Worm (Caenorhabditis elegans) whole organism, L2 larva: Measurements from ENCODE around the gene unc-8.

Source experiments
- C34F6.9 ChIP-seq: fragments of 150-350 bp; optimal IDR thresholded peaks from 2 replicates; lab custom pipeline; 2014; ENCODE audit warnings: missing biosample characterization, missing genetic modification characterization
- F13H6.1 ChIP-seq: sonication (generic microtip); optimal IDR thresholded peaks from 2 replicates; lab custom pipeline; 2016; ENCODE audit warnings: missing genetic modification characterization, missing compliant biosample characterization
- R02D3.7 ChIP-seq: fragments of 150-350 bp; optimal IDR thresholded peaks from 2 replicates; lab custom pipeline; 2014; ENCODE audit warnings: missing biosample characterization, missing genetic modification characterization
- Y55F3AM.14 ChIP-seq: fragments of 200-800 bp; sonication (Bioruptor generic); optimal IDR thresholded peaks from 2 replicates; lab custom pipeline; 2018; ENCODE audit warnings: mild to moderate bottlenecking, missing genetic modification characterization, missing compliant biosample characterization
- alr-1 ChIP-seq: fragments of 150-350 bp; optimal IDR thresholded peaks from 2 replicates; lab custom pipeline; 2014; ENCODE audit warnings: missing biosample characterization, missing genetic modification characterization
- aly-2 ChIP-seq: fragments of 150-350 bp; optimal IDR thresholded peaks from 2 replicates; lab custom pipeline; 2014; ENCODE audit warnings: missing biosample characterization, missing genetic modification characterization
- blmp-1 ChIP-seq: sonication (generic microtip); optimal IDR thresholded peaks from 2 replicates; lab custom pipeline; 2017; ENCODE audit warnings: missing genetic modification characterization, mild to moderate bottlenecking, missing compliant biosample characterization, antibody characterized with exemption, moderate library complexity; ENCODE audit not compliant: insufficient read depth
- ceh-16 ChIP-seq: fragments of 150-350 bp; optimal IDR thresholded peaks from 2 replicates; lab custom pipeline; 2014; ENCODE audit warnings: missing biosample characterization, missing genetic modification characterization
- ceh-82 ChIP-seq: fragments of 150-350 bp; optimal IDR thresholded peaks from 2 replicates; lab custom pipeline; 2014; ENCODE audit warnings: missing biosample characterization, missing genetic modification characterization
- crh-2 ChIP-seq: sonication (generic microtip); optimal IDR thresholded peaks from 2 replicates; lab custom pipeline; 2017; ENCODE audit warnings: missing biosample characterization, missing genetic modification characterization
- dmd-4 ChIP-seq: sonication (generic microtip); optimal IDR thresholded peaks from 2 replicates; lab custom pipeline; 2017; ENCODE audit warnings: missing biosample characterization, missing genetic modification characterization
- egl-27 ChIP-seq: sonication (generic microtip); optimal IDR thresholded peaks from 3 replicates; lab custom pipeline; 2017; ENCODE audit warnings: missing biosample characterization, missing genetic modification reagents, missing genetic modification characterization
- elt-3 ChIP-seq: sonication (generic microtip); optimal IDR thresholded peaks from 2 replicates; lab custom pipeline; 2017; ENCODE audit warnings: missing biosample characterization, missing genetic modification characterization
- fos-1 ChIP-seq: fragments of 150-350 bp; optimal IDR thresholded peaks from 2 replicates; lab custom pipeline; 2014; ENCODE audit warnings: missing biosample characterization, missing genetic modification characterization
- gmeb-1 ChIP-seq: fragments of 150-350 bp; optimal IDR thresholded peaks from 2 replicates; lab custom pipeline; 2014; ENCODE audit warnings: missing biosample characterization, missing genetic modification characterization
- lin-11 ChIP-seq: fragments of 150-350 bp; sonication (generic microtip); optimal IDR thresholded peaks from 2 replicates; lab custom pipeline; 2014; ENCODE audit warnings: missing biosample characterization, missing genetic modification characterization, inconsistent platforms, mixed read lengths
- lin-39 ChIP-seq: fragments of 150-350 bp; optimal IDR thresholded peaks from 2 replicates; lab custom pipeline; 2014; ENCODE audit warnings: missing biosample characterization, missing genetic modification reagents, missing genetic modification characterization
- lsy-2 ChIP-seq, 2 experiments: fragments of 150-350 bp in 1 of 2; sonication (generic microtip) in 1 of 2; optimal IDR thresholded peaks; 2 replicates each; lab custom pipeline; 2014 to 2017; ENCODE audit warnings: missing biosample characterization in 2 of 2, missing genetic modification characterization in 2 of 2
- mab-5 ChIP-seq: fragments of 150-350 bp; optimal IDR thresholded peaks from 2 replicates; lab custom pipeline; 2014; ENCODE audit warnings: missing biosample characterization, missing genetic modification characterization
- mdl-1 ChIP-seq, 2 experiments: fragments of 150-350 bp in 1 of 2; sonication (generic microtip) in 1 of 2; optimal IDR thresholded peaks; 2 replicates each; lab custom pipeline; 2017; ENCODE audit warnings: missing biosample characterization in 2 of 2, missing genetic modification characterization in 2 of 2
- nhr-10 ChIP-seq: sonication (generic microtip); optimal IDR thresholded peaks from 2 replicates; lab custom pipeline; 2017; ENCODE audit warnings: missing biosample characterization, missing genetic modification characterization
- nhr-11 ChIP-seq: fragments of 150-350 bp; optimal IDR thresholded peaks from 2 replicates; lab custom pipeline; 2014; ENCODE audit warnings: missing biosample characterization, missing genetic modification characterization
- nhr-12 ChIP-seq: fragments of 150-350 bp; optimal IDR thresholded peaks from 2 replicates; lab custom pipeline; 2014; ENCODE audit warnings: missing biosample characterization, missing genetic modification characterization
- nhr-129 ChIP-seq: fragments of 150-350 bp; optimal IDR thresholded peaks from 2 replicates; lab custom pipeline; 2014; ENCODE audit warnings: missing biosample characterization, missing genetic modification characterization
- nhr-21 ChIP-seq: fragments of 150-350 bp; optimal IDR thresholded peaks from 2 replicates; lab custom pipeline; 2014; ENCODE audit warnings: missing biosample characterization, missing genetic modification characterization
- nhr-23 ChIP-seq: fragments of 150-350 bp; optimal IDR thresholded peaks from 2 replicates; lab custom pipeline; 2014; ENCODE audit warnings: missing biosample characterization, missing genetic modification reagents, missing genetic modification characterization
- nhr-237 ChIP-seq: fragments of 150-350 bp; optimal IDR thresholded peaks from 2 replicates; lab custom pipeline; 2014; ENCODE audit warnings: missing biosample characterization, missing genetic modification characterization
- nhr-25 ChIP-seq: fragments of 150-350 bp; sonication (generic microtip); optimal IDR thresholded peaks from 3 replicates; lab custom pipeline; 2014; ENCODE audit warnings: missing biosample characterization, missing genetic modification characterization
- nhr-6 ChIP-seq: fragments of 150-350 bp; optimal IDR thresholded peaks from 2 replicates; lab custom pipeline; 2014; ENCODE audit warnings: missing biosample characterization, missing genetic modification characterization
- nhr-77 ChIP-seq: fragments of 150-350 bp; optimal IDR thresholded peaks from 2 replicates; lab custom pipeline; 2014; ENCODE audit warnings: missing biosample characterization, missing genetic modification characterization
- peb-1 ChIP-seq: fragments of 150-350 bp; optimal IDR thresholded peaks from 2 replicates; lab custom pipeline; 2014; ENCODE audit warnings: missing biosample characterization, missing genetic modification characterization
- sem-4 ChIP-seq: fragments of 150-350 bp; optimal IDR thresholded peaks from 2 replicates; lab custom pipeline; 2014; ENCODE audit warnings: missing biosample characterization, missing genetic modification reagents, missing genetic modification characterization
- skn-1 ChIP-seq: sonication (generic microtip); optimal IDR thresholded peaks from 2 replicates; lab custom pipeline; 2017; ENCODE audit warnings: missing biosample characterization, missing genetic modification characterization
- sma-3 ChIP-seq: sonication (generic microtip); optimal IDR thresholded peaks from 2 replicates; lab custom pipeline; 2016; ENCODE audit warnings: missing genetic modification reagents, missing genetic modification characterization, missing compliant biosample characterization
- sma-9 ChIP-seq, 2 experiments: fragments of 150-350 bp in 1 of 2; sonication (generic microtip) in 1 of 2; optimal IDR thresholded peaks; 2 replicates each; lab custom pipeline; 2014 to 2016; ENCODE audit warnings: missing genetic modification characterization in 2 of 2, mild to moderate bottlenecking in 1 of 2, missing biosample characterization in 1 of 2, missing compliant biosample characterization in 1 of 2, missing genetic modification reagents in 1 of 2, moderate library complexity in 1 of 2
- unc-39 ChIP-seq: fragments of 150-350 bp; optimal IDR thresholded peaks from 2 replicates; lab custom pipeline; 2014; ENCODE audit warnings: missing biosample characterization, missing genetic modification characterization
- unc-55 ChIP-seq: fragments of 150-350 bp; sonication (generic microtip); optimal IDR thresholded peaks from 3 replicates; lab custom pipeline; 2014; ENCODE audit warnings: missing biosample characterization, missing genetic modification reagents, missing genetic modification characterization
- zag-1 ChIP-seq: fragments of 150-350 bp; optimal IDR thresholded peaks from 2 replicates; lab custom pipeline; 2014; ENCODE audit warnings: missing biosample characterization, missing genetic modification characterization
- ztf-1 ChIP-seq: fragments of 200-800 bp; sonication (Bioruptor generic); conservative IDR thresholded peaks from 2 replicates; pipeline ENCODE4 v1.3.6; 2022; ENCODE audit warnings: missing genetic modification characterization, missing compliant biosample characterization
- ztf-11 ChIP-seq: sonication (generic microtip); optimal IDR thresholded peaks from 2 replicates; lab custom pipeline; 2017; ENCODE audit warnings: missing biosample characterization, missing genetic modification characterization

unc-8 gene

DNA sequence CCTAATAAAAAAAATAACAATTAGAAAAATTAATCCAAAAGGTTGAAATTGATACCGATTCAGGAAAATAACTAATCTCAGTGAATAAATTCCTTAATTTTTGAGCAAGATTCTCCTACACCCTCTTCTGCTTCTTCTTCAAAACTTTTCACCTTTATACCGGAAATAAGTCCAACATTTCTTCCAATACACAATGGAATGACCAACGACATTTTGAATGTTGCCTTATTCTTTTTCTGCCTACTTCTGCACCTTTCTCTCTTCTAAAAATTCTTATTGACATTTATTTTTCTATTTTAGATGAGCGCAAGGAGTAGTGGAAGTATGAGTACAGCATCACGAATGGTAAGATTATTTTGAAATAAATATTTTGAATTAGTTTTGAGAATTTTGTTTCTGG, at the start of gene unc-8:
TSS of gene unc-8 (plus strand) at position 301 of the 400 bp plus-strand sequence.
- no peak for TF ChIP-seq sma-9 (GFP tag; optimal IDR thresholded peaks at IDR 0.05; lab: Kevin White, UChicago)
- TF ChIP-seq sma-9 (tag; optimal IDR thresholded peaks at IDR 0.05; lab: Kevin White, UChicago), result no peak
- no peak for TF ChIP-seq nhr-237 (tag; lab: Kevin White, UChicago)
- TF ChIP-seq dmd-4 (tag; lab: Kevin White, UChicago), result no peak
- TF ChIP-seq ztf-11 (tag; lab: Kevin White, UChicago), result no peak
- TF ChIP-seq lin-39 (tag; lab: Kevin White, UChicago), result no peak
- TF ChIP-seq nhr-12, result no peak
- no peak for TF ChIP-seq nhr-23 (tag; lab: Kevin White, UChicago)
- TF ChIP-seq C34F6.9, result no peak
- no peak for TF ChIP-seq ceh-82 (tag; lab: Kevin White, UChicago)
- no peak for TF ChIP-seq F13H6.1 (tag; lab: Kevin White, UChicago)
- no peak for TF ChIP-seq Y55F3AM.14
- TF ChIP-seq egl-27 (tag; lab: Kevin White, UChicago), result no peak
- no peak for TF ChIP-seq mab-5
- TF ChIP-seq nhr-21 (tag; lab: Kevin White, UChicago), result no peak
- TF ChIP-seq aly-2 (tag; lab: Kevin White, UChicago), result no peak
- TF ChIP-seq crh-2 (tag; lab: Kevin White, UChicago), result no peak
- TF ChIP-seq, all 48 proteins: peak for 0

DNA sequence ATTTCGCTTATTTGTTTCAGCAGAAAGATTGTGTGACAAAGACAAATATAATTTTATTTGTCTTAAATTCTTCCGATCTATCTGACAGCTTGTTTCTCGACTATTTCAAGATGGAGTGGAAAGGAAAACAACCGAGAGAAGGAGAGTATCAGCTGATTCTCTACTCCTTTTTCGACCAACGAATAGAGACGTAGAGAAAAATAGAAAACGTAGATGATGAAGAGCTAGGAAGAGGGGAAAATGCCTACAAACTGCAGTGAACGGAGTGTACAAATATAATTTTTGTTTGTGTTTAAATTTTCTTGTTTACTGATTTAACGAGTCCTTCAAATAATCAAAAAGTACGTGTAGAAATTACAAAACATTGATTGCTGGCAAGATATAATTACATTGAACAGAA, 49.2 kb upstream of the unc-8 start:
- TF ChIP-seq nhr-25 (tag; lab: Kevin White, UChicago) (no peak), nhr-129 (tag; lab: Kevin White, UChicago) (peak; percentile 61), skn-1 (tag; lab: Kevin White, UChicago) (no peak), lsy-2 (tag; optimal IDR thresholded peaks at IDR 0.05; lab: Kevin White, UChicago) (peak in 1 of 2 experiments; percentile 55), unc-55 (GFP tag; lab: Kevin White, UChicago) (peak; percentile 51), fos-1 (tag; lab: Kevin White, UChicago) (peak; percentile 25), C34F6.9 (peak; percentile 56), crh-2 (tag; lab: Kevin White, UChicago) (peak; percentile 30), ceh-16 (tag; lab: Kevin White, UChicago) (no peak)
- TF ChIP-seq, all 48 proteins: peak for 6

DNA sequence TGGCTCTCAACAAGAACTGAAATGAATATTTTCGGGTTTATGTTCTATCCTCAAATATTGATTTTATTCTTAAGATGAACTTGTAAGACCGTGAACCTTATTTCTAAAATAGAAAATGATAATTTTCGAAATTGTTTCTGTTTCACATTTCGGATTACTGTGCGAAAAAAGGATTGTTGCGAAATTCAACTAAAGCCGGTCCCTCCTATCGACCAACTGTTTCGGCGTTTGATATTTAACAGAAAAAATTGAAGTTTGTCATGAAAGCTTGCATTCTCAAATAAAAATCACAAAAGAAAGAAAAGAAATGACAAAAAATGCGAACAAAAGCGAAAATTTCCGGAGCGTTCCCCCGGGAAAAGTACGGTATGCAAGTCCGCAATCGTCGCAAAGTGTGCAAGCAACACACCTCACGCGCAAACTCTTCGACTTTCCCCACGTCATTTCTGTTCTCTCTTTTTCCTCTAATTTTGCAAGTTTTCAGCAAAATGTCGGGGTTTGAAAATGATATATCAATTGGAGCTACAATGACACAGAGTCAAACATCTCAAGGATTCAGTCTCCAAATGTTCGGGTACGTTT, 47.8 kb upstream of the unc-8 start, which contains the start of gene C34D4.4:
TSS of gene C34D4.4 (plus strand) at position 342 of the 582 bp plus-strand sequence.
- no peak for TF ChIP-seq dmd-4 (tag; lab: Kevin White, UChicago)
- peak; percentile 28 for TF ChIP-seq gmeb-1 (tag; lab: Kevin White, UChicago)
- TF ChIP-seq nhr-21 (tag; lab: Kevin White, UChicago), result no peak
- no peak for TF ChIP-seq ztf-1 (GFP tag; lab: Robert Waterston, UW)
- peak; percentile 69 for TF ChIP-seq unc-55 (GFP tag; lab: Kevin White, UChicago)
- no peak for TF ChIP-seq R02D3.7
- peak; percentile 85 to 97 for TF ChIP-seq lsy-2 (tag; optimal IDR thresholded peaks at IDR 0.05; lab: Kevin White, UChicago)
- TF ChIP-seq nhr-129 (tag; lab: Kevin White, UChicago), result peak; percentile 21
- peak; percentile 54 for TF ChIP-seq crh-2 (tag; lab: Kevin White, UChicago)
- TF ChIP-seq C34F6.9, result peak; percentile 68

DNA sequence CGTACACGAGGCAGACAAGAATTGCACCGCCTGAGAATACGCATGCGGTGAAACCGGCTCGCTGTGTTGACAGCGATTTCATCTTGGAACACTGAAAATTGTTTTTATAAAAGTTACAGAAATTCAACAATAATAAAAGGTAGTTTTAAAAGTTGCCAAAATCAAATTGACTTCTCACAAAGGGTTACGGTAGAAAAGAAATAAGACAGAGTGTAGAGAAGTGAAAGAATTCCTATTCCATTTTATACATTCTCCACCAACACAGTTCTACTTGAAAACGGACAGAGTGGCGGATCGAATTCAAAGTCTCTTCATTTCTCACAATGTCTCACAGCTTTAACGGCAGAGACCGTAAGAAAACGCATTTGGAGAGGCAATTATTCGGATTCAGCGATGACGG, 44.5 kb upstream of the unc-8 start, which contains the start of gene col-113:
TSS of gene col-113 (minus strand) at position 101 of the 400 bp plus-strand sequence.
- TF ChIP-seq Y55F3AM.14, result no peak
- no peak for TF ChIP-seq peb-1 (tag; lab: Kevin White, UChicago)
- no peak for TF ChIP-seq nhr-12
- TF ChIP-seq dmd-4 (tag; lab: Kevin White, UChicago), result no peak
- no peak for TF ChIP-seq ceh-16 (tag; lab: Kevin White, UChicago)
- TF ChIP-seq mdl-1 (tag; optimal IDR thresholded peaks at IDR 0.05; lab: Kevin White, UChicago), result no peak
- no peak for TF ChIP-seq lin-39 (tag; lab: Kevin White, UChicago)
- TF ChIP-seq unc-39 (tag; lab: Kevin White, UChicago), result no peak
- TF ChIP-seq blmp-1 (tag; lab: Kevin White, UChicago), result no peak
- no peak for TF ChIP-seq elt-3 (tag; lab: Kevin White, UChicago)
- no peak for TF ChIP-seq gmeb-1 (tag; lab: Kevin White, UChicago)
- TF ChIP-seq, all 48 proteins: peak for 0

ce11 chrIV:7153362-7153761, 43.6 kb upstream of the unc-8 start, which contains the start of gene C34D4.3:
C34D4.3 (plus strand) TSS chrIV:7153662.
- TF ChIP-seq ceh-82 (tag; lab: Kevin White, UChicago) (no peak), lin-39 (tag; lab: Kevin White, UChicago) (no peak), mab-5 (no peak), nhr-11 (tag; lab: Kevin White, UChicago) (no peak), alr-1 (no peak), nhr-237 (tag; lab: Kevin White, UChicago) (no peak), Y55F3AM.14 (no peak), nhr-10 (tag; lab: Kevin White, UChicago) (no peak), lin-11 (no peak), nhr-129 (tag; lab: Kevin White, UChicago) (no peak), sem-4 (no peak), nhr-77 (no peak), sma-3 (GFP tag; lab: Kevin White, UChicago) (no peak), nhr-21 (tag; lab: Kevin White, UChicago) (no peak), crh-2 (tag; lab: Kevin White, UChicago) (no peak), zag-1 (tag; lab: Kevin White, UChicago) (no peak), blmp-1 (tag; lab: Kevin White, UChicago) (no peak), nhr-6 (no peak)
